Worm (Caenorhabditis elegans): ENCODE results near the gene F35H8.4.
A peak's percentile ranks its signal among the peaks of the same experiment; 100 is the strongest.

DNA sequence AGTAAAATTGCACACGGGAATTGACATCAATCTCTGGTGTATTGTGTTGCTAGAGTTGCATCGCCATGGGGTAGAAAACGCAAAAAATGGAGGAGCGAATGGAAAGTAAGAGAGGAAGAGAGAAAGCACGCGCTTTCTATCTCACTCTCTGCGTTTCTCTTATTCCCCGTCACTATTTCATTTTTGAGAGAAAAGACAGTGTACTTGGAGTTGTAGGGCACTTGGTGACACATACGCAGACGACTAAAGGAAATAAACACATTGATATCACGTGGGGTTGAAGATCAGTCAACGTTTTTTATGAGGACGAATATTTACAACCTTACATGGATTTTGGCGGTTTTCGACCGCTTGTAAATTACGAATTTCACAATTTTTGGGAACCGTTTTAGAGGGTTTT lies 43.6 kb upstream of the F35H8.4 start:
- TF ChIP-seq fkh-10 (GFP tag; optimal IDR thresholded peaks at IDR 0.05) (no peak), tbx-2 (tag; optimal IDR thresholded peaks at IDR 0.05) (peak; percentile 55), ama-1 (optimal IDR thresholded peaks at IDR 0.05) (no peak), pha-2 (tag; optimal IDR thresholded peaks at IDR 0.05) (no peak), F13H6.1 (tag; optimal IDR thresholded peaks at IDR 0.05) (peak; percentile 62), elt-2 (tag; optimal IDR thresholded peaks at IDR 0.05) (peak; percentile 59), dve-1 (tag; optimal IDR thresholded peaks at IDR 0.05) (peak; percentile 52), elt-4 (tag; optimal IDR thresholded peaks at IDR 0.05) (no peak)
